Worm (Caenorhabditis elegans) whole organism, L4/young adult: Measurements from ENCODE around the gene wrt-8.

Source experiments
- W03F9.2 ChIP-seq: fragments of 150-350 bp; optimal IDR thresholded peaks from 2 replicates; lab custom pipeline; 2014; ENCODE audit warnings: missing biosample characterization, missing genetic modification characterization
- dao-5 ChIP-seq: sonication (generic microtip); optimal IDR thresholded peaks from 2 replicates; lab custom pipeline; 2016; ENCODE audit warnings: missing genotype, missing genetic modification characterization, moderate library complexity, missing compliant biosample characterization
- him-1 ChIP-seq: sonication (generic microtip); optimal IDR thresholded peaks from 2 replicates; lab custom pipeline; 2016; ENCODE audit warnings: missing genotype, missing genetic modification reagents, missing genetic modification characterization, missing compliant biosample characterization

ce11 chrV:15388820-15389384 lies 44.5 kb upstream of the wrt-8 start, which contains the start of gene srh-170:
- TF ChIP-seq W03F9.2 (no peak), him-1 (tag; lab: Kevin White, UChicago) (no peak), dao-5 (tag; lab: Kevin White, UChicago) (no peak)
